Fruit fly (Drosophila melanogaster): ENCODE data around the gene Traf6.

The Traf6 gene

DNA sequence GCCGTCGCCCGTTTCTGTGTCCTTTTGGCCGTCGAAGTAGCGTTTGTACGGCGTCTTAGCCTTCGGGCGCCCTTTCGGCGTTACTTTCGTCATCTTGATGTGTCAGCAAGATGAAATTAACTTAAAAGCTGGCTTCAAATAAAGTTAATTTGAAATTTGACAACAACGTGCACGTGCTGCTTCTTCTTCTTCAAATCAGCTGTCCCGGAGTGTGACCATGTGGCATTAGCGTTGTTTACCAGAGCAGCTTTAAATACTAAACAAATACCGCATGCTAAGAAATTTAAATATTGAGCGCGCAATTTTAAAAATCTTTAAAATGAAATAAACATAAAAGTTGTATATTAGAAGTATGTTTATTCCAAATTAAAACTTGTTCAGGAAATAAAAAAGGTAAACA lies 36.2 kb downstream of the Traf6 start, which contains the start of gene CG2260 (continued):
- TF ChIP-seq dm (GFP tag; optimal IDR thresholded peaks at IDR 0.05) = peak; percentile 82
- TF ChIP-seq danr (GFP tag; IDR thresholded peaks at IDR 0.05) = no peak
- peak; percentile 57 for TF ChIP-seq Max (GFP tag; optimal IDR thresholded peaks at IDR 0.05)
- peak; percentile 27; the same call in 1 of the 2 replicates for TF ChIP-seq CG13287 (GFP tag; IDR thresholded peaks at IDR 0.05; ENCODE audit: partially characterized antibody)
- peak; percentile 13 for TF ChIP-seq CG10267 (tag; optimal IDR thresholded peaks at IDR 0.05)
- TF ChIP-seq vvl (GFP tag; IDR thresholded peaks at IDR 0.05) = peak; percentile 85
- peak; percentile 47 for TF ChIP-seq MESR4 (GFP tag; optimal IDR thresholded peaks at IDR 0.05)
- TF ChIP-seq cwo (GFP tag; optimal IDR thresholded peaks at IDR 0.05) = peak; percentile 49
- peak; percentile 68 for TF ChIP-seq CG2116 (GFP tag; optimal IDR thresholded peaks at IDR 0.05)
- TF ChIP-seq CG17385 (GFP tag; optimal IDR thresholded peaks at IDR 0.05) = peak; percentile 95
- TF ChIP-seq Med (GFP tag) = peak; percentile 41
- TF ChIP-seq CG6683 (GFP tag; optimal IDR thresholded peaks at IDR 0.05) = no peak
- TF ChIP-seq trem (tag; optimal IDR thresholded peaks at IDR 0.05) = peak; percentile 12
- TF ChIP-seq E2f2 (GFP tag; IDR thresholded peaks at IDR 0.05) = peak; percentile 92
- TF ChIP-seq Myb (GFP tag; optimal IDR thresholded peaks at IDR 0.05) = peak; percentile 19
- no peak for TF ChIP-seq insv (GFP tag; optimal IDR thresholded peaks at IDR 0.05)
- no peak for TF ChIP-seq CG11085 (GFP tag; IDR thresholded peaks at IDR 0.05)
- TF ChIP-seq CoRest (tag; optimal IDR thresholded peaks at IDR 0.05) = no peak
- no peak for TF ChIP-seq CG17912 (GFP tag; optimal IDR thresholded peaks at IDR 0.05)
- TF ChIP-seq CG2202 (tag; optimal IDR thresholded peaks at IDR 0.05) = no peak
- TF ChIP-seq Hr51 (GFP tag; optimal IDR thresholded peaks at IDR 0.05) = no peak
- no peak for TF ChIP-seq pfk (GFP tag; optimal IDR thresholded peaks at IDR 0.05)
- peak; percentile 78 for TF ChIP-seq gfzf (GFP tag; optimal IDR thresholded peaks at IDR 0.05)
- peak; percentile 70 for TF ChIP-seq pzg (GFP tag; optimal IDR thresholded peaks at IDR 0.05)
- TF ChIP-seq lov (optimal IDR thresholded peaks at IDR 0.05) = no peak
- no peak for TF ChIP-seq lov (GFP tag; IDR thresholded peaks at IDR 0.05)
- no peak for TF ChIP-seq CG6765 (GFP tag; optimal IDR thresholded peaks at IDR 0.05)
- peak; percentile 20; the same call in 1 of the 2 replicates for TF ChIP-seq hbn (GFP tag; IDR thresholded peaks at IDR 0.05; ENCODE audit: partially characterized antibody)
- TF ChIP-seq Xbp1 (GFP tag; optimal IDR thresholded peaks at IDR 0.05) = no peak
- TF ChIP-seq stwl (tag; optimal IDR thresholded peaks at IDR 0.05) = peak; percentile 52

DNA sequence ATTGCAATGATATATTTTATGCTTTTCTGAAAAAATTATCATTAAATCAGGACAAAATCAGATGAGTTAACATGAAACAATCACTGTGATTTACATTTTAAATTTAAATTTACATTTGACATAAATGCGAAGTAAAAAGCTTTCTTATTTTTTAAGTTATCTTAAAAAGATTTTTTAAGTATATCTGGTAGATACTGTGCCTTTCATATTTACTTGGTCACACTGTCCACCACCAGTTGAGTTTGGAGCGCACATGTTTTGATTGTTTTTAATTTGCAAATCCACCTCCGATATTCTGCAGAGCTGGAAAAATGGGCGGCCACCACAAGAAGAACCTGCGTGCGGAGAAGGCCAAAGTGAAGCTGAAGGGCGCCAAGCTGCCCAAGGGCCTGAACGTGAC lies 40.4 kb downstream of the Traf6 start, which contains the start of gene CG1575:
CG1575 (plus strand) TSS at position 200 of the 400 bp plus-strand sequence.
- TF ChIP-seq tna (GFP tag; IDR thresholded peaks at IDR 0.05; ENCODE audit: partially characterized antibody) (no peak), scrt (GFP tag; optimal IDR thresholded peaks at IDR 0.05) (peak; percentile 76), emc (GFP tag; optimal IDR thresholded peaks at IDR 0.05) (no peak), Gsc (GFP tag; IDR thresholded peaks at IDR 0.05) (no peak), Sox102F (GFP tag; optimal IDR thresholded peaks at IDR 0.05) (no peak), slbo (GFP tag; IDR thresholded peaks at IDR 0.05) (no peak), sqz (GFP tag; optimal IDR thresholded peaks at IDR 0.05) (no peak), Xrp1 (GFP tag; IDR thresholded peaks at IDR 0.05) (no peak), crc (GFP tag; optimal IDR thresholded peaks at IDR 0.05) (no peak), CG15269 (tag; optimal IDR thresholded peaks at IDR 0.05) (no peak), Bdp1 (GFP tag; optimal IDR thresholded peaks at IDR 0.05) (no peak), dan (GFP tag; IDR thresholded peaks at IDR 0.05) (no peak), E2f2 (GFP tag; IDR thresholded peaks at IDR 0.05) (peak; percentile 67), dm (GFP tag; optimal IDR thresholded peaks at IDR 0.05) (no peak), nerfin-1 (tag; optimal IDR thresholded peaks at IDR 0.05) (no peak), CG6254 (GFP tag; optimal IDR thresholded peaks at IDR 0.05) (no peak), Hand (GFP tag; optimal IDR thresholded peaks at IDR 0.05) (no peak), CG31224 (GFP tag; IDR thresholded peaks at IDR 0.05) (no peak), CG13894 (tag; optimal IDR thresholded peaks at IDR 0.05) (no peak), NFAT (GFP tag; IDR thresholded peaks at IDR 0.05) (no peak), Dek (tag; optimal IDR thresholded peaks at IDR 0.05) (no peak), CHES-1-like (GFP tag; optimal IDR thresholded peaks at IDR 0.05) (no peak), knrl (GFP tag; IDR thresholded peaks at IDR 0.05; ENCODE audit: partially characterized antibody) (no peak)

All from whole organism, embryonic.